Worm (Caenorhabditis elegans) whole organism, young adult: ENCODE measurements around the gene F56F11.2.
"Not testable (repeated sequence)": the region's sequence is repeated elsewhere in the genome, so short reads cannot be mapped to it uniquely, and the experiment has no call there.

Source experiments
- B0035.1 ChIP-seq: sonication (generic microtip); optimal IDR thresholded peaks from 2 replicates; lab custom pipeline; 2016; ENCODE audit warnings: missing genetic modification characterization, mild to moderate bottlenecking, missing compliant biosample characterization, missing genotype, missing genetic modification reagents
- B0261.1 ChIP-seq: sonication (generic microtip); optimal IDR thresholded peaks from 2 replicates; lab custom pipeline; 2016; ENCODE audit warnings: mild to moderate bottlenecking, missing genetic modification characterization, moderate library complexity, missing compliant biosample characterization
- B0336.3 ChIP-seq: fragments of 200-800 bp; sonication (Bioruptor generic); IDR thresholded peaks from 2 replicates; pipeline ENCODE4 v1.3.6; 2022; ENCODE audit warnings: missing genetic modification characterization, missing compliant biosample characterization
- C17E4.6 ChIP-seq: fragments of 200-800 bp; sonication (Bioruptor generic); IDR thresholded peaks from 2 replicates; pipeline ENCODE4 v1.3.6; 2022; ENCODE audit warnings: missing genetic modification reagents, missing genetic modification characterization, missing compliant biosample characterization
- F57A8.1 ChIP-seq: fragments of 200-800 bp; sonication (Bioruptor generic); optimal IDR thresholded peaks from 2 replicates; lab custom pipeline; 2018; ENCODE audit warnings: mild to moderate bottlenecking, missing genetic modification characterization, moderate library complexity, missing compliant biosample characterization
- F57C9.4 ChIP-seq: sonication (generic microtip); optimal IDR thresholded peaks from 2 replicates; lab custom pipeline; 2017; ENCODE audit warnings: mild to moderate bottlenecking, missing genetic modification characterization, missing compliant biosample characterization
- K11D2.4 ChIP-seq: fragments of 200-800 bp; sonication (Bioruptor generic); IDR thresholded peaks from 2 replicates; pipeline ENCODE4 v1.3.6; 2022; ENCODE audit warnings: missing genetic modification reagents, missing genetic modification characterization, missing compliant biosample characterization
- Y53F4B.3 ChIP-seq: fragments of 200-800 bp; sonication (Bioruptor generic); IDR thresholded peaks from 2 replicates; pipeline ENCODE4 v1.3.6; 2022; ENCODE audit warnings: missing genetic modification reagents, missing genetic modification characterization, missing compliant biosample characterization
- Y95B8A.8 ChIP-seq: fragments of 200-800 bp; sonication (Bioruptor generic); IDR thresholded peaks from 2 replicates; pipeline ENCODE4 v1.3.6; 2022; ENCODE audit warnings: missing genetic modification reagents, missing genetic modification characterization, missing compliant biosample characterization
- atf-7 ChIP-seq: sonication (generic microtip); optimal IDR thresholded peaks from 2 replicates; lab custom pipeline; 2017; ENCODE audit warnings: mild to moderate bottlenecking, missing genetic modification characterization, missing compliant biosample characterization
- attf-5 ChIP-seq: fragments of 200-800 bp; sonication (Bioruptor generic); optimal IDR thresholded peaks from 2 replicates; lab custom pipeline; 2018; ENCODE audit warnings: mild to moderate bottlenecking, missing genetic modification characterization, missing compliant biosample characterization
- bed-2 ChIP-seq: fragments of 200-800 bp; sonication (Bioruptor generic); IDR thresholded peaks from 2 replicates; pipeline ENCODE4 v1.3.6; 2022; ENCODE audit warnings: missing genetic modification reagents, missing genetic modification characterization, missing compliant biosample characterization
- ceh-100 ChIP-seq: fragments of 200-800 bp; sonication (Bioruptor generic); IDR thresholded peaks from 2 replicates; pipeline ENCODE4 v1.3.6; 2022; ENCODE audit warnings: missing genetic modification reagents, missing genetic modification characterization, missing compliant biosample characterization
- ceh-40 ChIP-seq: fragments of 200-800 bp; sonication (Bioruptor generic); IDR thresholded peaks from 2 replicates; pipeline ENCODE4 v1.3.6; 2022; ENCODE audit warnings: missing genetic modification characterization, missing compliant biosample characterization
- ceh-79 ChIP-seq: sonication (generic microtip); optimal IDR thresholded peaks from 2 replicates; lab custom pipeline; 2017; ENCODE audit warnings: mild to moderate bottlenecking, missing genetic modification characterization, missing compliant biosample characterization
- dox-1 ChIP-seq: fragments of 200-800 bp; sonication (Bioruptor generic); IDR thresholded peaks from 2 replicates; pipeline ENCODE4 v1.3.6; 2022; ENCODE audit warnings: missing genetic modification reagents, missing genetic modification characterization, missing compliant biosample characterization
- dpff-1 ChIP-seq: sonication (generic microtip); optimal IDR thresholded peaks from 2 replicates; lab custom pipeline; 2017; ENCODE audit warnings: mild to moderate bottlenecking, missing genetic modification characterization, missing compliant biosample characterization
- dpl-1 ChIP-seq: fragments of 150-350 bp; optimal IDR thresholded peaks from 2 replicates; lab custom pipeline; 2014; ENCODE audit warnings: missing biosample characterization, missing genetic modification reagents, missing genetic modification characterization
- efl-1 ChIP-seq: fragments of 150-350 bp; optimal IDR thresholded peaks from 2 replicates; lab custom pipeline; 2014; ENCODE audit warnings: missing biosample characterization, missing genetic modification reagents, missing genetic modification characterization
- egrh-3 ChIP-seq: fragments of 200-800 bp; sonication (Bioruptor generic); IDR thresholded peaks from 2 replicates; pipeline ENCODE4 v1.3.6; 2022; ENCODE audit warnings: missing genetic modification reagents, missing genetic modification characterization, missing compliant biosample characterization
- fkh-3 ChIP-seq: sonication (generic microtip); optimal IDR thresholded peaks from 2 replicates; lab custom pipeline; 2016; ENCODE audit warnings: mild to moderate bottlenecking, missing genetic modification characterization, missing compliant biosample characterization
- hmg-1.2 ChIP-seq: fragments of 200-800 bp; sonication (Bioruptor generic); IDR thresholded peaks from 2 replicates; pipeline ENCODE4 v1.3.6; 2022; ENCODE audit warnings: missing genetic modification reagents, missing genetic modification characterization, missing compliant biosample characterization
- hmg-20 ChIP-seq: fragments of 200-800 bp; sonication (Bioruptor generic); IDR thresholded peaks from 2 replicates; pipeline ENCODE4 v1.3.6; 2022; ENCODE audit warnings: missing genetic modification reagents, missing genetic modification characterization, missing compliant biosample characterization
- madf-6 ChIP-seq: fragments of 200-800 bp; sonication (Bioruptor generic); IDR thresholded peaks from 2 replicates; pipeline ENCODE4 v1.3.6; 2022; ENCODE audit warnings: missing genetic modification reagents, missing genetic modification characterization, missing compliant biosample characterization
- madf-8 ChIP-seq: fragments of 200-800 bp; sonication (Bioruptor generic); conservative IDR thresholded peaks from 2 replicates; pipeline ENCODE4 v1.3.6; 2022; ENCODE audit warnings: missing genetic modification reagents, missing genetic modification characterization, missing compliant biosample characterization
- mel-28 ChIP-seq: sonication (generic microtip); optimal IDR thresholded peaks from 2 replicates; lab custom pipeline; 2016; ENCODE audit warnings: borderline replicate concordance, mild to moderate bottlenecking, missing genetic modification characterization, missing compliant biosample characterization
- nfya-1 ChIP-seq: sonication (generic microtip); optimal IDR thresholded peaks from 2 replicates; lab custom pipeline; 2017; ENCODE audit warnings: antibody characterized with exemption, missing compliant biosample characterization, missing genetic modification characterization, borderline replicate concordance; ENCODE audit not compliant: insufficient read depth
- nfya-2 ChIP-seq: fragments of 200-800 bp; sonication (Bioruptor generic); IDR thresholded peaks from 2 replicates; pipeline ENCODE4 v1.3.6; 2022; ENCODE audit warnings: missing genetic modification reagents, missing genetic modification characterization, missing compliant biosample characterization
- nfyb-1 ChIP-seq: fragments of 200-800 bp; sonication (Bioruptor generic); IDR thresholded peaks from 2 replicates; pipeline ENCODE4 v1.3.6; 2022; ENCODE audit warnings: missing genetic modification reagents, missing genetic modification characterization, missing compliant biosample characterization
- nhr-120 ChIP-seq: fragments of 200-800 bp; sonication (Bioruptor generic); IDR thresholded peaks from 2 replicates; pipeline ENCODE4 v1.3.6; 2022; ENCODE audit warnings: missing genetic modification characterization, missing compliant biosample characterization
- nhr-27 ChIP-seq: fragments of 200-800 bp; sonication (Bioruptor generic); optimal IDR thresholded peaks from 2 replicates; lab custom pipeline; 2018; ENCODE audit warnings: mild to moderate bottlenecking, missing genetic modification characterization, moderate library complexity, missing compliant biosample characterization
- nhr-80 ChIP-seq: sonication (generic microtip); optimal IDR thresholded peaks from 2 replicates; lab custom pipeline; 2016; ENCODE audit warnings: missing genetic modification characterization, missing compliant biosample characterization
- rcor-1 ChIP-seq: fragments of 200-800 bp; sonication (Bioruptor generic); IDR thresholded peaks from 2 replicates; pipeline ENCODE4 v1.3.6; 2022; ENCODE audit warnings: missing genetic modification reagents, missing genetic modification characterization, missing compliant biosample characterization
- rpc-1 ChIP-seq, 2 experiments: fragments of 150-350 bp in 1 of 2; sonication (generic microtip) in 1 of 2; optimal IDR thresholded peaks; 2 replicates each; lab custom pipeline; 2014 to 2018; ENCODE audit warnings: missing biosample characterization in 1 of 2, missing genetic modification characterization in 1 of 2, missing genetic modification reagents in 1 of 2, missing genotype in 1 of 2
- sea-2 ChIP-seq: fragments of 200-800 bp; sonication (Bioruptor generic); IDR thresholded peaks from 2 replicates; pipeline ENCODE4 v1.3.6; 2022; ENCODE audit warnings: missing genetic modification characterization, missing compliant biosample characterization
- tbx-9 ChIP-seq: sonication (generic microtip); optimal IDR thresholded peaks from 2 replicates; lab custom pipeline; 2016; ENCODE audit warnings: borderline replicate concordance, missing genetic modification characterization, inconsistent platforms, missing compliant biosample characterization
- unc-62 ChIP-seq: fragments of 150-350 bp; optimal IDR thresholded peaks from 2 replicates; lab custom pipeline; 2014; ENCODE audit warnings: missing biosample characterization, missing genetic modification reagents, missing genetic modification characterization
- xnd-1 ChIP-seq: sonication (generic microtip); optimal IDR thresholded peaks from 2 replicates; lab custom pipeline; 2016; ENCODE audit warnings: missing genotype, missing genetic modification reagents, missing genetic modification characterization, missing compliant biosample characterization
- zfh-2 ChIP-seq: fragments of 200-800 bp; sonication (Bioruptor generic); conservative IDR thresholded peaks from 2 replicates; pipeline ENCODE4 v1.3.6; 2022; ENCODE audit warnings: missing genetic modification reagents, missing genetic modification characterization, missing compliant biosample characterization
- zim-3 ChIP-seq: sonication (generic microtip); optimal IDR thresholded peaks from 2 replicates; lab custom pipeline; 2017; ENCODE audit warnings: mild to moderate bottlenecking, missing genetic modification characterization, moderate library complexity, missing compliant biosample characterization
- ztf-18 ChIP-seq: sonication (generic microtip); optimal IDR thresholded peaks from 2 replicates; lab custom pipeline; 2016; ENCODE audit warnings: missing genotype, mild to moderate bottlenecking, missing genetic modification characterization, missing compliant biosample characterization
- ztf-22 ChIP-seq: fragments of 200-800 bp; sonication (Bioruptor generic); optimal IDR thresholded peaks from 2 replicates; lab custom pipeline; 2018; ENCODE audit warnings: mild to moderate bottlenecking, missing genetic modification characterization, moderate library complexity, missing compliant biosample characterization
- ztf-3 ChIP-seq: fragments of 200-800 bp; sonication (Bioruptor generic); optimal IDR thresholded peaks from 2 replicates; lab custom pipeline; 2018; ENCODE audit warnings: mild to moderate bottlenecking, missing genetic modification characterization, missing compliant biosample characterization

The F56F11.2 gene

ce11 chrIII:2881989-2882388, at the start of gene F56F11.2:
Gene F56F11.2 (plus strand): TSS chrIII:2882289.
- not testable (repeated sequence) for TF ChIP-seq zim-3; xnd-1 (tag; lab: Kevin White, UChicago); nfya-2 (GFP tag; lab: Robert Waterston, UW)
- TF ChIP-seq, all 124 proteins: peak for 0; not testable (repeated sequence) for 124

ce11 chrIII:2832483-2832882, 49.6 kb upstream of the F56F11.2 start, which contains the start of gene Y71H2AM.29:
Gene Y71H2AM.29 (plus strand): TSS chrIII:2832783.
- TF ChIP-seq bed-2 (GFP tag; lab: Robert Waterston, UW) (no peak), tbx-9 (tag; lab: Kevin White, UChicago) (no peak), ztf-22 (GFP tag; lab: Kevin White, UChicago) (no peak), dpff-1 (tag; lab: Kevin White, UChicago) (no peak)

- TF ChIP-seq B0261.1 (tag; lab: Kevin White, UChicago): no peak
- TF ChIP-seq attf-5 (GFP tag; lab: Kevin White, UChicago): no peak
- no peak for TF ChIP-seq nfya-1 (tag; lab: Kevin White, UChicago)
- TF ChIP-seq Y53F4B.3 (GFP tag; lab: Robert Waterston, UW): no peak
- TF ChIP-seq F57C9.4 (tag; lab: Kevin White, UChicago): no peak
- TF ChIP-seq nhr-120 (GFP tag; lab: Robert Waterston, UW): no peak
- no peak for TF ChIP-seq ztf-3
- TF ChIP-seq sea-2 (GFP tag; lab: Robert Waterston, UW): no peak
- no peak for TF ChIP-seq F57A8.1 (GFP tag; lab: Kevin White, UChicago)
- no peak for TF ChIP-seq mel-28 (tag; lab: Kevin White, UChicago)
- TF ChIP-seq ceh-79 (tag; lab: Kevin White, UChicago): no peak
- TF ChIP-seq ceh-40 (GFP tag; lab: Robert Waterston, UW): no peak
- TF ChIP-seq C17E4.6 (GFP tag; lab: Robert Waterston, UW): no peak
- TF ChIP-seq Y95B8A.8 (GFP tag; lab: Robert Waterston, UW): no peak
- TF ChIP-seq rcor-1 (GFP tag; lab: Robert Waterston, UW): no peak
Observed at ce11 chrIII:2834363-2834762, 47.7 kb upstream of the F56F11.2 start, which contains the start of gene txdc-17. Gene txdc-17 (plus strand): TSS chrIII:2834663.

- no peak for TF ChIP-seq efl-1 (GFP tag; lab: Kevin White, UChicago)
- TF ChIP-seq dox-1 (GFP tag; lab: Robert Waterston, UW): no peak
- no peak for TF ChIP-seq rpc-1 (optimal IDR thresholded peaks at IDR 0.05; lab: Kevin White, UChicago)
- TF ChIP-seq rpc-1 (tag; optimal IDR thresholded peaks at IDR 0.05; lab: Kevin White, UChicago): no peak
- TF ChIP-seq ztf-18: no peak
- TF ChIP-seq nhr-80 (tag; lab: Kevin White, UChicago): no peak
- no peak for TF ChIP-seq B0336.3 (GFP tag; lab: Robert Waterston, UW)
- TF ChIP-seq ceh-79 (tag; lab: Kevin White, UChicago): no peak
- no peak for TF ChIP-seq hmg-1.2
- TF ChIP-seq ceh-100 (GFP tag; lab: Robert Waterston, UW): no peak
- TF ChIP-seq fkh-3 (tag; lab: Kevin White, UChicago): no peak
Observed at ce11 chrIII:2834998-2835397, 47.1 kb upstream of the F56F11.2 start.

ce11 chrIII:2836339-2836738, 45.8 kb upstream of the F56F11.2 start, which contains the start of gene josd-1:
Gene josd-1 (plus strand): TSS chrIII:2836639.
- no peak for TF ChIP-seq atf-7
- TF ChIP-seq dpl-1 (GFP tag; lab: Kevin White, UChicago): no peak
- TF ChIP-seq egrh-3: no peak
- TF ChIP-seq nhr-27 (tag; lab: Kevin White, UChicago): no peak
- no peak for TF ChIP-seq nfyb-1
- no peak for TF ChIP-seq zim-3
- no peak for TF ChIP-seq B0035.1 (tag; lab: Kevin White, UChicago)
- no peak for TF ChIP-seq madf-6
- TF ChIP-seq hmg-20 (GFP tag; lab: Robert Waterston, UW): no peak
- no peak for TF ChIP-seq zfh-2 (GFP tag; lab: Robert Waterston, UW)
- TF ChIP-seq ceh-79 (tag; lab: Kevin White, UChicago): no peak
- no peak for TF ChIP-seq K11D2.4 (GFP tag; lab: Robert Waterston, UW)
- TF ChIP-seq unc-62 (GFP tag; lab: Kevin White, UChicago): no peak
- TF ChIP-seq nfya-2 (GFP tag; lab: Robert Waterston, UW): no peak
- TF ChIP-seq madf-8 (GFP tag; lab: Robert Waterston, UW): no peak
